Worm (Caenorhabditis elegans): Measurements from ENCODE around the gene vha-4.

The vha-4 gene

ce11 chrII:7860221-7860928 is 18.7 kb downstream of the vha-4 start, which contains the start of gene lin-5 (continued):
- TF ChIP-seq nfya-2 (GFP tag; IDR thresholded peaks at IDR 0.05) (no peak), die-1 (tag; optimal IDR thresholded peaks at IDR 0.05) (no peak), atf-7 (tag; optimal IDR thresholded peaks at IDR 0.05) (no peak), egl-18 (GFP tag; IDR thresholded peaks at IDR 0.05) (no peak), unc-130 (GFP tag; optimal IDR thresholded peaks at IDR 0.05) (peak; percentile 82), aptf-3 (GFP tag; IDR thresholded peaks at IDR 0.05) (no peak), madf-8 (GFP tag; conservative IDR thresholded peaks at IDR 0.05) (peak; percentile 95), cebp-1 (GFP tag; IDR thresholded peaks at IDR 0.05) (no peak), cebp-1 (tag; optimal IDR thresholded peaks at IDR 0.05) (peak; percentile 13), unc-62 (GFP tag; optimal IDR thresholded peaks at IDR 0.05) (no peak), B0261.1 (tag; optimal IDR thresholded peaks at IDR 0.05) (no peak), lir-1 (GFP tag; conservative IDR thresholded peaks at IDR 0.05) (no peak; the same call in 1 of the 2 replicates), madf-6 (GFP tag; IDR thresholded peaks at IDR 0.05) (peak; percentile 99), ztf-28 (GFP tag; IDR thresholded peaks at IDR 0.05) (no peak), B0336.3 (GFP tag; IDR thresholded peaks at IDR 0.05) (peak; percentile 71; the same call in 1 of the 2 replicates), rcor-1 (GFP tag; IDR thresholded peaks at IDR 0.05) (peak; percentile 74), egrh-3 (GFP tag; IDR thresholded peaks at IDR 0.05) (no peak), rec-8 (tag; optimal IDR thresholded peaks at IDR 0.05) (no peak), D2030.7 (GFP tag; IDR thresholded peaks at IDR 0.05) (peak; percentile 91), egl-44 (GFP tag; IDR thresholded peaks at IDR 0.05) (no peak), ztf-25 (GFP tag; IDR thresholded peaks at IDR 0.05) (no peak), akir-1 (GFP tag; optimal IDR thresholded peaks at IDR 0.05) (no peak), sea-2 (GFP tag; IDR thresholded peaks at IDR 0.05) (no peak), ztf-18 (tag; optimal IDR thresholded peaks at IDR 0.05) (peak; percentile 1), madf-3 (GFP tag; IDR thresholded peaks at IDR 0.05) (0 out of 2 replicates have a peak, but pooled peaks have one; percentile 48), tlf-1 (GFP tag; optimal IDR thresholded peaks at IDR 0.05) (peak; percentile 78), let-526 (GFP tag; IDR thresholded peaks at IDR 0.05) (no peak), pha-4 (tag; optimal IDR thresholded peaks at IDR 0.05) (no peak), ZK185.1 (tag; optimal IDR thresholded peaks at IDR 0.05; ENCODE audit: poor library complexity, severe bottlenecking) (no peak), ccch-3 (GFP tag; optimal IDR thresholded peaks at IDR 0.05) (no peak), F39B2.1 (GFP tag; IDR thresholded peaks at IDR 0.05) (no peak), lin-54 (GFP tag; optimal IDR thresholded peaks at IDR 0.05) (peak; percentile 92), F57A8.1 (GFP tag; optimal IDR thresholded peaks at IDR 0.05) (no peak), attf-3 (GFP tag; conservative IDR thresholded peaks at IDR 0.05) (peak; percentile 70), mes-4 (tag; optimal IDR thresholded peaks at IDR 0.05) (no peak), ceh-27 (GFP tag; optimal IDR thresholded peaks at IDR 0.05) (peak; percentile 23), Y67H2A.10 (GFP tag; conservative IDR thresholded peaks at IDR 0.05) (no peak), F10E7.11 (tag; optimal IDR thresholded peaks at IDR 0.05) (no peak), ceh-91 (GFP tag; IDR thresholded peaks at IDR 0.05) (peak; percentile 91), sptf-2 (GFP tag; optimal IDR thresholded peaks at IDR 0.05) (no peak), ceh-100 (GFP tag; IDR thresholded peaks at IDR 0.05) (no peak), lin-40 (tag; optimal IDR thresholded peaks at IDR 0.05) (no peak), F52B5.7 (tag; optimal IDR thresholded peaks at IDR 0.05) (no peak), let-607 (tag; optimal IDR thresholded peaks at IDR 0.05) (no peak), bed-2 (GFP tag; IDR thresholded peaks at IDR 0.05) (no peak), dpl-1 (GFP tag; optimal IDR thresholded peaks at IDR 0.05) (peak; percentile 80), lsl-1 (GFP tag; optimal IDR thresholded peaks at IDR 0.05) (peak; percentile 93), lsy-27 (tag; optimal IDR thresholded peaks at IDR 0.05; ENCODE audit: borderline replicate concordance, insufficient read depth) (no peak)
